Worm (Caenorhabditis elegans): ENCODE measurements around the gene F55G11.1.
A peak's percentile ranks its signal among the peaks of the same experiment; 100 is the strongest.

F55G11.1 gene

DNA sequence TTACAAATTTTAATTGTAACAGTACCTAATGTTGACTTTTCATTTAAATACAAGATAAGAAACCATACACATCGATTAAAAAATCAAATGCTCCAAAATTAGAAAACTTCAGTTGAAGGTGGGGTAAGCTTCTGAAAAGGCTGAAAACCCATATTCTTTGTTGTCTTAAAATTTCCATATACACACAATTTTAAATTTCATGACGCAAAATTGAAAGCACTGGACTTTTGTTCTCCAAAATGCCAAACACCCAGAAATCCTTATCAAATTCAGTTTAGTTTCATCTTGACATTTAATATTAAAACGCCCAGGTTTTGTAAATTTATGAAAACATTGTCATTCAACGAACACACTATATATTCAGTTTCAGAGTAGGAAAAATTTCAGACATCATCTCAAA lies 13.7 kb upstream of the F55G11.1 start, which contains the start of gene F55G11.7:
F55G11.7 (plus strand) TSS at position 301 of the 400 bp plus-strand sequence.
- TF ChIP-seq rbr-2 (tag; optimal IDR thresholded peaks at IDR 0.05) (no peak), ztf-7 (tag; optimal IDR thresholded peaks at IDR 0.05) (no peak), lin-38 (GFP tag; IDR thresholded peaks at IDR 0.05) (no peak), unc-62 (GFP tag; optimal IDR thresholded peaks at IDR 0.05 in 1 of 2) (peak in 1 of 2 experiments; percentile 39), unc-62 (tag; optimal IDR thresholded peaks at IDR 0.05) (no peak)

DNA sequence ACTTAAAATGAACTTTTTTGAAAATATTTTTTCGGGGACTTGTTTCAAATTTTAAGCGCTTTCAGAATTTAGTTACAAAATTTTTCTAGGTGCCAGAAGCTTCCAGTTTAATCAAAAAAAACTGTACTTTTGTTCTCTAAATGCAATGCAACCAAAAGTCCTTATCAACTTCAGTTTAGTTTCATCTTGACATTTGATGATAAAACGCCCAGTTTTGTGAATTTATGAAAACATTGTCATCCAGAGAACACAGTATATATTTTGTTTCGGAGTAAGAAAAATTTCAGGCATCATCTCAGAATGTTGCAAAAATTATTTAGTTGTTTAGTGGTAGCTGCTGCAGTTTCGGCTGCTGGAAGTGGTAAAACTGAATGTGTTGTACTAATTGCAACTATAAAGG lies 11.3 kb upstream of the F55G11.1 start, which contains the start of gene F55G11.6:
F55G11.6 (plus strand) TSS at position 301 of the 400 bp plus-strand sequence.
- TF ChIP-seq pqm-1 (tag; optimal IDR thresholded peaks at IDR 0.05) (no peak), Y105C5A.15 (GFP tag; IDR thresholded peaks at IDR 0.05) (no peak), mxl-2 (GFP tag; conservative IDR thresholded peaks at IDR 0.05) (no peak), ceh-62 (tag; optimal IDR thresholded peaks at IDR 0.05) (no peak), nhr-76 (tag; optimal IDR thresholded peaks at IDR 0.05) (no peak)

- TF ChIP-seq dmd-8 (GFP tag; IDR thresholded peaks at IDR 0.05) = no peak
- TF ChIP-seq fos-1 (tag; optimal IDR thresholded peaks at IDR 0.05) = no peak
- no peak for TF ChIP-seq F49E8.2 (tag; optimal IDR thresholded peaks at IDR 0.05; ENCODE audit: borderline replicate concordance)
- TF ChIP-seq ZK546.5 (tag; optimal IDR thresholded peaks at IDR 0.05) = no peak
- TF ChIP-seq arid-1 (GFP tag; conservative IDR thresholded peaks at IDR 0.05) = no peak
- TF ChIP-seq spr-1 (tag; optimal IDR thresholded peaks at IDR 0.05) = no peak
- no peak for TF ChIP-seq nhr-102 (tag; optimal IDR thresholded peaks at IDR 0.05)
- TF ChIP-seq nhr-28 (tag; optimal IDR thresholded peaks at IDR 0.05) = no peak
- no peak for TF ChIP-seq snpc-4 (tag; optimal IDR thresholded peaks at IDR 0.05)
- no peak for TF ChIP-seq dpl-1 (GFP tag; optimal IDR thresholded peaks at IDR 0.05)
- TF ChIP-seq T26A8.4 (GFP tag; IDR thresholded peaks at IDR 0.05) = no peak
- no peak for TF ChIP-seq D1046.2 (GFP tag; IDR thresholded peaks at IDR 0.05)
- no peak for TF ChIP-seq aha-1 (tag)
Measured at ce11 chrIV:12948470-12948869, 2.1 kb upstream of the F55G11.1 start, which contains the start of gene F55G11.10. F55G11.10 (plus strand) TSS chrIV:12948770.

DNA sequence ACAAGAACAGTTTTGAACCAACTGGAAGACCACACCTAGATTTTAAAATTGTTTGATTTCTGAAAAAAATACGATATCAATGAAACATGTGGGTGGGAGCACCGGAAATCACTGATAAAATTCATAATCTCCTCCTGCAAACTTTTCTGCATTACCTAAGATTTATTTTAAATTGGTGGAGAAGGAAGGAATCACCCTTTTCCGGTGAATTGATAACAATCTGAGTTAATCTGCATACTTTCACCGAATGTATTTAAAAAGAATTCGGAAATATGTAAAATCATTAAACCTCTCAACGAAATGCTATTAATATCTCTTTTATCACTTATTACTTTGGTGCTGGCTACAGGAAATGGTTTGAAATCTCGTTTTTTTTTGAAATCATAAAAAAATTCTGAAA lies 3.8 kb downstream of the F55G11.1 start, which contains the start of gene dct-19:
dct-19 (plus strand) TSS at position 301 of the 400 bp plus-strand sequence.
- TF ChIP-seq daf-12 (tag; optimal IDR thresholded peaks at IDR 0.05) = no peak
- TF ChIP-seq mdt-29 (GFP tag; IDR thresholded peaks at IDR 0.05) = no peak
- no peak for TF ChIP-seq spr-1 (tag; optimal IDR thresholded peaks at IDR 0.05)
- no peak for TF ChIP-seq lin-39 (tag; optimal IDR thresholded peaks at IDR 0.05)
- no peak for TF ChIP-seq ceh-28 (tag; optimal IDR thresholded peaks at IDR 0.05)
- no peak for TF ChIP-seq nhr-6 (tag; optimal IDR thresholded peaks at IDR 0.05)
- TF ChIP-seq hlh-30 (tag; optimal IDR thresholded peaks at IDR 0.05; ENCODE audit: insufficient read depth) = no peak
- TF ChIP-seq attf-4 (tag; optimal IDR thresholded peaks at IDR 0.05) = no peak
- TF ChIP-seq dmd-9 (GFP tag; IDR thresholded peaks at IDR 0.05) = no peak
- TF ChIP-seq Y48G9A.11 (GFP tag; IDR thresholded peaks at IDR 0.05) = no peak
- TF ChIP-seq daf-16 (GFP tag; optimal IDR thresholded peaks at IDR 0.05) = no peak
- no peak for TF ChIP-seq daf-16 (tag; optimal IDR thresholded peaks at IDR 0.05)
- no peak for TF ChIP-seq F37D6.2 (tag; optimal IDR thresholded peaks at IDR 0.05)
- TF ChIP-seq D1046.2 (GFP tag; IDR thresholded peaks at IDR 0.05) = no peak
- no peak for TF ChIP-seq lin-13 (GFP tag; optimal IDR thresholded peaks at IDR 0.05)
- TF ChIP-seq unc-130 (GFP tag; optimal IDR thresholded peaks at IDR 0.05) = no peak

- TF ChIP-seq zfp-2 (tag; optimal IDR thresholded peaks at IDR 0.05) (no peak), skn-1 (tag; optimal IDR thresholded peaks at IDR 0.05) (no peak), lin-39 (tag; optimal IDR thresholded peaks at IDR 0.05) (no peak), hlh-30 (tag; optimal IDR thresholded peaks at IDR 0.05; ENCODE audit: insufficient read depth) (no peak), gei-8 (GFP tag; optimal IDR thresholded peaks at IDR 0.05) (no peak), php-3 (GFP tag; IDR thresholded peaks at IDR 0.05) (no peak)
Measured at ce11 chrIV:12941254-12941653, 5.1 kb downstream of the F55G11.1 start, which contains the start of gene dod-24. dod-24 (minus strand) TSS chrIV:12941354.
